Worm (Caenorhabditis elegans): ENCODE data around the gene snr-5.

DNA sequence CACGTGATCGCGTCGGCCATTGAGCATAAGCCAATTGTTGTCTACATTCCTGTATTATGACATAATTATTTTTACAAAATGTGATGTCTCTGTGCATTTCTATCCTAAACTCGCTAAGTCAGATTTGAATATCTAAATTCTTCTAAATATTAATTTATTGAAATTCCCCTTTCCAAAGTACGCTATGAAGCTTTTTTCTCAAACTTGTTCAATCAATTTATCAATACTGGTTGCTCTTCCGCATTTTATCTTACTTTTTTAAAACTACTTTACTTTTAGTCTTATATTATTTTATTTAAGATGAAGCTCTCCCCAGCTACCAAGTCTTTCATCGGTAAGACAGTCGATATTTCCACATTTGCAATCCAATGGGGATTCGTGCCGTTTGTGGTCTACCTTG, 2.6 kb upstream of the snr-5 start, which contains the start of gene tomm-7:
- no peak for TF ChIP-seq klf-2 (GFP tag; conservative IDR thresholded peaks at IDR 0.05)
- no peak for TF ChIP-seq tab-1 (GFP tag; IDR thresholded peaks at IDR 0.05)
- TF ChIP-seq med-1 (GFP tag; optimal IDR thresholded peaks at IDR 0.05; ENCODE audit: insufficient read depth), result no peak

Measured in whole organism, midembryonic.